Worm (Caenorhabditis elegans): Measurements from ENCODE around the gene fipr-29.
A peak's percentile ranks its signal among the peaks of the same experiment; 100 is the strongest.

The fipr-29 gene

ce11 chrIII:3100124-3100523, 40.0 kb upstream of the fipr-29 start:
- TF ChIP-seq zag-1 (tag; optimal IDR thresholded peaks at IDR 0.05) (no peak), lin-15B (tag; optimal IDR thresholded peaks at IDR 0.05) (no peak), ceh-28 (tag; optimal IDR thresholded peaks at IDR 0.05) (peak; percentile 91)

ce11 chrIII:3099407-3099806, 39.2 kb upstream of the fipr-29 start:
- no peak for TF ChIP-seq fkh-2 (tag; optimal IDR thresholded peaks at IDR 0.05)
- no peak for TF ChIP-seq egl-27 (tag; optimal IDR thresholded peaks at IDR 0.05)
- no peak for TF ChIP-seq ama-1 (optimal IDR thresholded peaks at IDR 0.05)
- no peak for TF ChIP-seq elt-1 (tag; optimal IDR thresholded peaks at IDR 0.05)
- no peak for TF ChIP-seq eor-1 (tag; optimal IDR thresholded peaks at IDR 0.05)
- TF ChIP-seq sea-2 (GFP tag; optimal IDR thresholded peaks at IDR 0.05), result no peak
- TF ChIP-seq nhr-28 (tag; optimal IDR thresholded peaks at IDR 0.05), result no peak
- TF ChIP-seq ceh-16 (tag; optimal IDR thresholded peaks at IDR 0.05), result no peak
- no peak for TF ChIP-seq egl-5 (tag; optimal IDR thresholded peaks at IDR 0.05)
- TF ChIP-seq lsy-12 (tag; optimal IDR thresholded peaks at IDR 0.05), result no peak
- TF ChIP-seq snpc-4 (tag; optimal IDR thresholded peaks at IDR 0.05), result no peak
- TF ChIP-seq R02D3.7 (tag; optimal IDR thresholded peaks at IDR 0.05), result no peak
- TF ChIP-seq hmg-11 (tag; optimal IDR thresholded peaks at IDR 0.05), result no peak

- TF ChIP-seq lin-39 (tag; optimal IDR thresholded peaks at IDR 0.05) (peak; percentile 46), lsy-12 (tag; optimal IDR thresholded peaks at IDR 0.05) (no peak), hmg-11 (tag; optimal IDR thresholded peaks at IDR 0.05) (peak; percentile 30), nhr-23 (tag; optimal IDR thresholded peaks at IDR 0.05) (no peak), nfya-1 (tag; optimal IDR thresholded peaks at IDR 0.05; ENCODE audit: insufficient read depth) (peak; percentile 13)
Observed at ce11 chrIII:3096091-3096490, 35.9 kb upstream of the fipr-29 start.

- no peak for TF ChIP-seq ztf-11 (tag; optimal IDR thresholded peaks at IDR 0.05)
- no peak for TF ChIP-seq lin-15B (tag; optimal IDR thresholded peaks at IDR 0.05)
- TF ChIP-seq ztf-4 (tag; optimal IDR thresholded peaks at IDR 0.05), result no peak
- no peak for TF ChIP-seq zag-1 (tag; optimal IDR thresholded peaks at IDR 0.05)
- no peak for TF ChIP-seq nfya-1 (tag; optimal IDR thresholded peaks at IDR 0.05; ENCODE audit: insufficient read depth)
Observed at ce11 chrIII:3094694-3095093, 34.5 kb upstream of the fipr-29 start.

- no peak for TF ChIP-seq egl-27 (tag; optimal IDR thresholded peaks at IDR 0.05)
- TF ChIP-seq lin-15B (tag; optimal IDR thresholded peaks at IDR 0.05), result no peak
- no peak for TF ChIP-seq skn-1 (tag; optimal IDR thresholded peaks at IDR 0.05)
- no peak for TF ChIP-seq mdl-1 (tag; optimal IDR thresholded peaks at IDR 0.05)
- TF ChIP-seq unc-62 (GFP tag; optimal IDR thresholded peaks at IDR 0.05), result no peak
- TF ChIP-seq lin-39 (tag; optimal IDR thresholded peaks at IDR 0.05), result no peak
- TF ChIP-seq nhr-77 (tag; optimal IDR thresholded peaks at IDR 0.05), result no peak
- TF ChIP-seq mml-1 (tag; optimal IDR thresholded peaks at IDR 0.05), result no peak
- no peak for TF ChIP-seq hmg-11 (tag; optimal IDR thresholded peaks at IDR 0.05)
- TF ChIP-seq ama-1 (optimal IDR thresholded peaks at IDR 0.05), result no peak
- TF ChIP-seq nhr-67 (tag; optimal IDR thresholded peaks at IDR 0.05), result no peak
- TF ChIP-seq ceh-28 (tag; optimal IDR thresholded peaks at IDR 0.05), result no peak
- no peak for TF ChIP-seq elt-1 (tag; optimal IDR thresholded peaks at IDR 0.05)
- no peak for TF ChIP-seq ceh-82 (tag; optimal IDR thresholded peaks at IDR 0.05)
- TF ChIP-seq tbx-2 (tag; optimal IDR thresholded peaks at IDR 0.05), result no peak
- no peak for TF ChIP-seq egl-5 (tag; optimal IDR thresholded peaks at IDR 0.05)
- TF ChIP-seq fos-1 (tag; optimal IDR thresholded peaks at IDR 0.05), result no peak
- TF ChIP-seq nhr-237 (tag; optimal IDR thresholded peaks at IDR 0.05), result no peak
- no peak for TF ChIP-seq nfya-1 (tag; optimal IDR thresholded peaks at IDR 0.05; ENCODE audit: insufficient read depth)
Observed at ce11 chrIII:3091572-3091971, 31.4 kb upstream of the fipr-29 start, which contains the start of gene ccep-135. Gene ccep-135 (plus strand): TSS chrIII:3091872.

ce11 chrIII:3086471-3086870, 26.3 kb upstream of the fipr-29 start, which contains the start of gene sft-1:
Gene sft-1 (plus strand): TSS chrIII:3086671.
- TF ChIP-seq daf-12 (tag; optimal IDR thresholded peaks at IDR 0.05), result no peak
- TF ChIP-seq nfya-1 (tag; optimal IDR thresholded peaks at IDR 0.05; ENCODE audit: insufficient read depth), result peak; percentile 34
